Fruit fly (Drosophila melanogaster): ENCODE data around the gene comm3.
A peak's percentile ranks its signal among the peaks of the same experiment; 100 is the strongest.

The comm3 gene

DNA sequence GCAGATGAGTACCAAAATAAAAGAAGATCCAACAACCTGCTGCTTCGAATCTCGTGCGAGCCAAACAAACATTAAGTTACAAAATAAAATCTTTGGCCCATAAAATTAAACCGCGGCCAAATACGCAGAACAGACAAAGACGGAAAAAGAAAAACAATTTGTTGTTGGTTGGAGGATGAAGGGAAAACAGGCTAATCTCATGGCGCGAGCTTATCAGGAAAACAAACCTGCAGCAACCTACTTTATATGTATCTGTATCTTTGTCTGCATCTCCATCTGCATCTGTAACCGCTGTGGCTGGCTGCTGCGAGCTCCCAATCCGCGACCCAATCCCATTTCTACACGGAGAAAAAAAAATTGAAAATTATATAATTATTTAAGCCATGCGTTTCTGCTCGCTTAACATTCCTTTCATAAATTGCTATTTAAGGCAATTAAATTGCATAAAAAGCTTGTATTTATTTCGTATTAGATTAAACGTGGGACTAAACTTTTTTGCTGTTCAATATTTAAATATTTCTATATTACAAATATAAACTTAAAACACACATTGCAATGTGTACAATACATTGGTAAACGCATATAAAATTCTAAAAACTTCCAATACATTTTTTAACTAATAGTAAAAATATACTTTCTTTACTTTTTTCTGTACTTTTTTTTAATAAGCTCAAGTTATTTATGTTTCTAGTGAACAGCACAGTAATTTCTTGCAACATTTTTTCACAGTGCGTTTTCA is 45.4 kb upstream of the comm3 start (continued):
- TF ChIP-seq stwl (tag; optimal IDR thresholded peaks at IDR 0.05) (no peak), Dip3 (GFP tag; optimal IDR thresholded peaks at IDR 0.05) (no peak), CG6791 (GFP tag; IDR thresholded peaks at IDR 0.05; ENCODE audit: partially characterized antibody) (no peak), Adf1 (GFP tag; IDR thresholded peaks at IDR 0.05) (no peak), CG13123 (GFP tag; optimal IDR thresholded peaks at IDR 0.05) (no peak), Chrac-16 (GFP tag; optimal IDR thresholded peaks at IDR 0.05) (peak; percentile 23), CG7556 (GFP tag; optimal IDR thresholded peaks at IDR 0.05) (peak; percentile 38), mirr (GFP tag; optimal IDR thresholded peaks at IDR 0.05) (no peak), CG10209 (GFP tag; optimal IDR thresholded peaks at IDR 0.05) (peak; percentile 40), Atf3 (GFP tag; optimal IDR thresholded peaks at IDR 0.05) (no peak), CG17361 (GFP tag; IDR thresholded peaks at IDR 0.05) (peak; percentile 82), CG7839 (tag; optimal IDR thresholded peaks at IDR 0.05) (peak; percentile 38)

dm6 chr3L:15692388-15692787 is 44.8 kb upstream of the comm3 start:
- TF ChIP-seq Vsx1 (GFP tag; optimal IDR thresholded peaks at IDR 0.05) = peak; percentile 34
- no peak for TF ChIP-seq vvl (GFP tag; IDR thresholded peaks at IDR 0.05)
- peak; percentile 35 for TF ChIP-seq sug (tag; optimal IDR thresholded peaks at IDR 0.05)
- TF ChIP-seq caup (GFP tag; optimal IDR thresholded peaks at IDR 0.05; ENCODE audit: severe bottlenecking) = no peak
- peak; percentile 97 for TF ChIP-seq exex (tag; optimal IDR thresholded peaks at IDR 0.05)
- no peak for TF ChIP-seq grn (GFP tag; optimal IDR thresholded peaks at IDR 0.05)
- TF ChIP-seq mirr (GFP tag; optimal IDR thresholded peaks at IDR 0.05) = peak; percentile 89
- TF ChIP-seq corto (GFP tag; optimal IDR thresholded peaks at IDR 0.05) = no peak
- peak; percentile 54; the same call in 1 of the 2 replicates for TF ChIP-seq Rfx (GFP tag; IDR thresholded peaks at IDR 0.05)
- no peak for TF ChIP-seq twi (tag; optimal IDR thresholded peaks at IDR 0.05)
- TF ChIP-seq GATAe (GFP tag; conservative IDR thresholded peaks at IDR 0.05) = 0 out of 2 replicates have a peak, but pooled peaks have one; percentile 33
- TF ChIP-seq Hmr (GFP tag; optimal IDR thresholded peaks at IDR 0.05) = no peak
- no peak for TF ChIP-seq CG16815 (GFP tag; optimal IDR thresholded peaks at IDR 0.05)
- TF ChIP-seq CG17612 (GFP tag; IDR thresholded peaks at IDR 0.05) = no peak

- TF ChIP-seq CG6254 (GFP tag; optimal IDR thresholded peaks at IDR 0.05) (no peak), sens (GFP tag) (peak; percentile 11), row (GFP tag; IDR thresholded peaks at IDR 0.05) (0 out of 3 replicates have a peak, but pooled peaks have one; percentile 6)
Observed at dm6 chr3L:15691968-15692367, 44.4 kb upstream of the comm3 start, which contains the start of gene CG34451. TSS of gene CG34451 (minus strand) at chr3L:15692068.

DNA sequence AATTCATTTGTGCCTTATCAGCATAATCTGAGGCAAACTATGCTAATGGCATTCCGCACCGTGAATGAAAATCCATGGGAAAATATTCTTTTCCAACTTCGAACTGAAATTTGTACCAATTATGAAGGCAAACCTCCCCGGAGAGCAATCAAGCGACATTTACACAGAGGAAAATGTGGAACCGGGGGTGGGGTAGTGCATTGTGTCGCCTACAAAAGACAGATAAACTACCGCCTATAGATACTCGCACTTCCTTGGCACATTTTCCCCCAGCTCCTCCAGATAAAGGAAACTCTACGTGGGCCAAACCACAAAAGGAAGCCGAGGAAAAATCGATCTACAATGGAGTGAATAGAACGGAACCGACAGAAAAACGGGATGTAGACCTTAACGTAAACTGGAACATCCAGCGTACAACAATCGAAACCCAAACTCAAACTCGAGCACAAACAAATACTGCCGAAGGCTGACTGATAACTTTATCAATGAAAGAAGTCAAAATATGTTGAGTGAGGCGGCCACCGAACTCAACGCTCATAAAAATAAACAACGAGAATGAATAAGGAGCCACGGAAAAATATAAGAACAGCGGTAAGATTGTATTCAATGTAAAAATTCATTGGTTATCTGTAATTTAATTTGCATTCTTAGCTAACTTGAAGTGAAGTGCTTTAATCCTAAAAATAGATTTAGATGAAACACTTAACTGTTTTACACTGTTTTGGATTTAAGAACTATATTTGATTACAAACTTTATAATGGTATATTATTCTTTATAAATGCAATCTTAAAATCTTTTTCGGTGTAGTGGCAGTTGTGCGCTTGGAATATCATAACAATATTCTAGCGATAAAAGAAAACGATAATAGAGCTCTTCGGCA is 43.4 kb upstream of the comm3 start:
- TF ChIP-seq CG12104 (GFP tag; optimal IDR thresholded peaks at IDR 0.05) (peak; percentile 11), crol (GFP tag; IDR thresholded peaks at IDR 0.05) (no peak), CG14860 (GFP tag; IDR thresholded peaks at IDR 0.05; ENCODE audit: partially characterized antibody) (no peak), CG15601 (tag; optimal IDR thresholded peaks at IDR 0.05) (peak; percentile 6), CG18599 (GFP tag; optimal IDR thresholded peaks at IDR 0.05) (peak; percentile 58), CG13296 (GFP tag; optimal IDR thresholded peaks at IDR 0.05) (peak; percentile 30), esg (GFP tag; conservative IDR thresholded peaks at IDR 0.05) (peak; percentile 52), CG14014 (GFP tag; IDR thresholded peaks at IDR 0.05) (peak; percentile 44; the same call in 1 of the 2 replicates), sens (GFP tag) (peak; percentile 88), cwo (GFP tag; optimal IDR thresholded peaks at IDR 0.05) (peak; percentile 65), ind (GFP tag; optimal IDR thresholded peaks at IDR 0.05) (peak; percentile 11), CG18764 (GFP tag; optimal IDR thresholded peaks at IDR 0.05) (peak; percentile 37), so (GFP tag; IDR thresholded peaks at IDR 0.05) (peak; percentile 28; the same call in 1 of the 3 replicates), org-1 (GFP tag; optimal IDR thresholded peaks at IDR 0.05) (peak; percentile 35), D19A (tag; optimal IDR thresholded peaks at IDR 0.05) (peak; percentile 24), Poxn (GFP tag; IDR thresholded peaks at IDR 0.05) (no peak), caup (GFP tag; optimal IDR thresholded peaks at IDR 0.05; ENCODE audit: severe bottlenecking) (peak; percentile 30)
